Worm (Caenorhabditis elegans): Measurements from ENCODE around the gene agmo-1.

- TF ChIP-seq lin-11 (tag; optimal IDR thresholded peaks at IDR 0.05) = no peak
- TF ChIP-seq nhr-237 (tag; optimal IDR thresholded peaks at IDR 0.05) = no peak
- TF ChIP-seq Y55F3AM.14 (GFP tag; optimal IDR thresholded peaks at IDR 0.05) = no peak
- TF ChIP-seq ceh-82 (tag; optimal IDR thresholded peaks at IDR 0.05) = no peak
- no peak for TF ChIP-seq elt-1 (tag; optimal IDR thresholded peaks at IDR 0.05)
- no peak for TF ChIP-seq lin-39 (tag; optimal IDR thresholded peaks at IDR 0.05)
- no peak for TF ChIP-seq snpc-4 (tag; optimal IDR thresholded peaks at IDR 0.05)
- no peak for TF ChIP-seq nhr-6 (tag; optimal IDR thresholded peaks at IDR 0.05)
- no peak for TF ChIP-seq ztf-11 (tag; optimal IDR thresholded peaks at IDR 0.05)
- TF ChIP-seq R02D3.7 (tag; optimal IDR thresholded peaks at IDR 0.05) = no peak
- TF ChIP-seq ama-1 (optimal IDR thresholded peaks at IDR 0.05) = no peak
- TF ChIP-seq ztf-4 (tag; optimal IDR thresholded peaks at IDR 0.05) = no peak
- TF ChIP-seq nhr-129 (tag; optimal IDR thresholded peaks at IDR 0.05) = no peak
These were observed 24.4 kb upstream of the agmo-1 start for ce11 chrIII:12822608-12823261.
